Worm (Caenorhabditis elegans) whole organism, young adult: ENCODE data around the gene F35H10.5.

Source experiments
- B0035.1 ChIP-seq: sonication (generic microtip); optimal IDR thresholded peaks from 2 replicates; lab custom pipeline; 2016; ENCODE audit warnings: missing genetic modification characterization, mild to moderate bottlenecking, missing compliant biosample characterization, missing genotype, missing genetic modification reagents
- B0261.1 ChIP-seq: sonication (generic microtip); optimal IDR thresholded peaks from 2 replicates; lab custom pipeline; 2016; ENCODE audit warnings: mild to moderate bottlenecking, missing genetic modification characterization, moderate library complexity, missing compliant biosample characterization
- Y53G8AR.9 ChIP-seq: fragments of 200-800 bp; sonication (Bioruptor generic); conservative IDR thresholded peaks from 2 replicates; pipeline ENCODE4 v1.3.6; 2022; ENCODE audit warnings: missing genetic modification reagents, missing genetic modification characterization, missing compliant biosample characterization
- atf-7 ChIP-seq: sonication (generic microtip); optimal IDR thresholded peaks from 2 replicates; lab custom pipeline; 2017; ENCODE audit warnings: mild to moderate bottlenecking, missing genetic modification characterization, missing compliant biosample characterization
- attf-5 ChIP-seq: fragments of 200-800 bp; sonication (Bioruptor generic); optimal IDR thresholded peaks from 2 replicates; lab custom pipeline; 2018; ENCODE audit warnings: mild to moderate bottlenecking, missing genetic modification characterization, missing compliant biosample characterization
- attf-6 ChIP-seq: fragments of 200-800 bp; sonication (Bioruptor generic); IDR thresholded peaks from 2 replicates; pipeline ENCODE4 v1.3.6; 2022; ENCODE audit warnings: missing genetic modification reagents, missing genetic modification characterization, missing compliant biosample characterization
- him-1 ChIP-seq: sonication (generic microtip); optimal IDR thresholded peaks from 2 replicates; lab custom pipeline; 2016; ENCODE audit warnings: missing genotype, missing genetic modification reagents, missing genetic modification characterization, missing compliant biosample characterization
- nfya-1 ChIP-seq: sonication (generic microtip); optimal IDR thresholded peaks from 2 replicates; lab custom pipeline; 2017; ENCODE audit warnings: antibody characterized with exemption, missing compliant biosample characterization, missing genetic modification characterization, borderline replicate concordance; ENCODE audit not compliant: insufficient read depth
- rpc-1 ChIP-seq, 2 experiments: fragments of 150-350 bp in 1 of 2; sonication (generic microtip) in 1 of 2; optimal IDR thresholded peaks; 2 replicates each; lab custom pipeline; 2014 to 2018; ENCODE audit warnings: missing biosample characterization in 1 of 2, missing genetic modification characterization in 1 of 2, missing genetic modification reagents in 1 of 2, missing genotype in 1 of 2
- unc-62 ChIP-seq: fragments of 150-350 bp; optimal IDR thresholded peaks from 2 replicates; lab custom pipeline; 2014; ENCODE audit warnings: missing biosample characterization, missing genetic modification reagents, missing genetic modification characterization

- TF ChIP-seq him-1 (tag; lab: Kevin White, UChicago), result no peak
- no peak for TF ChIP-seq B0261.1 (tag; lab: Kevin White, UChicago)
- no peak for TF ChIP-seq attf-5
- no peak for TF ChIP-seq B0035.1 (tag; lab: Kevin White, UChicago)
- no peak for TF ChIP-seq Y53G8AR.9 (GFP tag; lab: Robert Waterston, UW)
- TF ChIP-seq attf-6 (GFP tag; lab: Robert Waterston, UW), result no peak
- no peak for TF ChIP-seq rpc-1 (optimal IDR thresholded peaks at IDR 0.05; lab: Kevin White, UChicago)
- no peak for TF ChIP-seq rpc-1 (tag; optimal IDR thresholded peaks at IDR 0.05; lab: Kevin White, UChicago)
- no peak for TF ChIP-seq nfya-1
- TF ChIP-seq atf-7, result no peak
- no peak for TF ChIP-seq unc-62 (GFP tag; lab: Kevin White, UChicago)
Measured at ce11 chrIV:8303668-8304067, 3.1 kb downstream of the F35H10.5 start, which contains the start of gene vha-5.
